Fruit fly (Drosophila melanogaster) whole organism, embryonic: ENCODE data around the gene Tim8.
A peak's percentile ranks its signal among the peaks of the same experiment; 100 is the strongest.

Experiments used
- Ada2b ChIP-seq: fragments of 200-800 bp; sonication (Bioruptor generic); IDR thresholded peaks from 2 replicates; pipeline ENCODE4 v1.3.6; 2022; ENCODE audit warnings: missing biosample characterization, missing genetic modification characterization
- Aef1 ChIP-seq: fragments of 200-800 bp; sonication (Bioruptor generic); IDR thresholded peaks from 3 replicates; pipeline ENCODE4 v1.3.6; 2022; ENCODE audit warnings: missing biosample characterization, missing genetic modification characterization
- Atf6 ChIP-seq: fragments of 200-800 bp; sonication (Bioruptor generic); IDR thresholded peaks from 2 replicates; pipeline ENCODE4 v1.3.6; 2022; ENCODE audit warnings: missing biosample characterization, missing genetic modification characterization
- Bteb2 ChIP-seq: fragments of 200-800 bp; sonication (Bioruptor generic); optimal IDR thresholded peaks from 2 replicates; lab custom pipeline; 2016; ENCODE audit warnings: missing biosample characterization, missing genetic modification characterization
- CG12071 ChIP-seq: fragments of 200-800 bp; sonication (Bioruptor generic); optimal IDR thresholded peaks from 3 replicates; lab custom pipeline; 2018; ENCODE audit warnings: missing biosample characterization, mild to moderate bottlenecking, missing genetic modification characterization
- CG12391 ChIP-seq: fragments of 200-800 bp; sonication (Bioruptor generic); optimal IDR thresholded peaks from 3 replicates; lab custom pipeline; 2018; ENCODE audit warnings: missing biosample characterization, mild to moderate bottlenecking, missing genetic modification characterization, moderate library complexity
- CG13424 ChIP-seq: fragments of 200-800 bp; sonication (Bioruptor generic); optimal IDR thresholded peaks from 2 replicates; lab custom pipeline; 2019; ENCODE audit warnings: missing biosample characterization, mild to moderate bottlenecking, missing genetic modification characterization, moderate library complexity
- CG13775 ChIP-seq: fragments of 200-800 bp; sonication (Bioruptor generic); optimal IDR thresholded peaks from 3 replicates; lab custom pipeline; 2017; ENCODE audit warnings: missing biosample characterization, mild to moderate bottlenecking, missing genetic modification characterization
- CG1529 ChIP-seq: fragments of 200-800 bp; sonication (Bioruptor generic); optimal IDR thresholded peaks from 3 replicates; lab custom pipeline; 2018; ENCODE audit warnings: missing biosample characterization, missing genetic modification characterization
- CG17361 ChIP-seq: fragments of 200-800 bp; sonication (Bioruptor generic); IDR thresholded peaks from 3 replicates; pipeline ENCODE4 v1.3.6; 2022; ENCODE audit warnings: missing biosample characterization, missing genetic modification characterization
- CG2678 ChIP-seq: fragments of 200-800 bp; sonication (Bioruptor generic); optimal IDR thresholded peaks from 3 replicates; lab custom pipeline; 2019; ENCODE audit warnings: missing biosample characterization, mild to moderate bottlenecking, missing genetic modification characterization, moderate library complexity
- CG2889 ChIP-seq: fragments of 200-800 bp; sonication (Bioruptor generic); IDR thresholded peaks from 3 replicates; pipeline ENCODE4 v1.3.6; 2022; ENCODE audit warnings: missing biosample characterization, missing genetic modification characterization
- CG33557 ChIP-seq: fragments of 200-800 bp; sonication (Bioruptor generic); optimal IDR thresholded peaks from 2 replicates; lab custom pipeline; 2019; ENCODE audit warnings: missing biosample characterization, mild to moderate bottlenecking, missing genetic modification characterization, moderate library complexity
- CG4424 ChIP-seq: fragments of 200-800 bp; sonication (Bioruptor generic); optimal IDR thresholded peaks from 3 replicates; lab custom pipeline; 2016; ENCODE audit warnings: missing biosample characterization, missing genetic modification characterization
- CG4854 ChIP-seq: fragments of 200-800 bp; sonication (Bioruptor generic); optimal IDR thresholded peaks from 2 replicates; lab custom pipeline; 2016; ENCODE audit warnings: missing biosample characterization, missing genetic modification characterization, inconsistent platforms
- CG7839 ChIP-seq: fragments of 200-800 bp; sonication (Bioruptor generic); optimal IDR thresholded peaks from 3 replicates; lab custom pipeline; 2018; ENCODE audit warnings: missing biosample characterization, mild to moderate bottlenecking, missing genetic modification characterization, moderate library complexity
- CG8944 ChIP-seq: fragments of 200-800 bp; sonication (Bioruptor generic); optimal IDR thresholded peaks from 3 replicates; lab custom pipeline; 2016; ENCODE audit warnings: missing biosample characterization, missing genetic modification characterization
- CG9932 ChIP-seq: fragments of 200-800 bp; sonication (Bioruptor generic); IDR thresholded peaks from 2 replicates; pipeline ENCODE4 v1.3.6; 2022; ENCODE audit warnings: missing biosample characterization, missing genetic modification characterization
- CoRest ChIP-seq: fragments of 200-800 bp; sonication (Bioruptor generic); optimal IDR thresholded peaks from 3 replicates; lab custom pipeline; 2018; ENCODE audit warnings: missing biosample characterization, mild to moderate bottlenecking, missing genetic modification characterization, moderate library complexity
- Dbx ChIP-seq: fragments of 200-800 bp; sonication (Bioruptor generic); IDR thresholded peaks from 3 replicates; pipeline ENCODE4 v1.3.6; 2022; ENCODE audit warnings: missing biosample characterization, missing genetic modification characterization
- Deaf1 ChIP-seq: fragments of 200-800 bp; optimal IDR thresholded peaks from 3 replicates; lab custom pipeline; 2019; ENCODE audit warnings: missing biosample characterization, mild to moderate bottlenecking, missing genetic modification characterization, moderate library complexity
- Dek ChIP-seq: fragments of 200-800 bp; sonication (Bioruptor generic); optimal IDR thresholded peaks from 3 replicates; lab custom pipeline; 2019; ENCODE audit warnings: missing biosample characterization, mild to moderate bottlenecking, missing genetic modification characterization, moderate library complexity
- Dll ChIP-seq: fragments of 200-800 bp; sonication (Bioruptor generic); IDR thresholded peaks from 4 replicates; pipeline ENCODE4 v1.3.6; 2022; ENCODE audit warnings: missing biosample characterization, missing genetic modification characterization; ENCODE audit not compliant: partially characterized antibody
- Drgx ChIP-seq: fragments of 200-800 bp; sonication (Bioruptor generic); IDR thresholded peaks from 2 replicates; pipeline ENCODE4 v1.3.6; 2022; ENCODE audit warnings: missing biosample characterization, missing genetic modification characterization
- Fer1 ChIP-seq: fragments of 200-800 bp; sonication (Bioruptor generic); optimal IDR thresholded peaks from 2 replicates; lab custom pipeline; 2017; ENCODE audit warnings: missing biosample characterization, mild to moderate bottlenecking, missing genetic modification characterization
- HHEX ChIP-seq: fragments of 200-800 bp; sonication (Bioruptor generic); optimal IDR thresholded peaks from 3 replicates; lab custom pipeline; 2017; ENCODE audit warnings: missing biosample characterization, mild to moderate bottlenecking, missing genetic modification characterization, missing genetic modification reagents
- Hr39 ChIP-seq: fragments of >200 bp; optimal IDR thresholded peaks from 2 replicates; lab custom pipeline; 2017
- MBD-R2 ChIP-seq: fragments of 200-800 bp; sonication (Bioruptor generic); IDR thresholded peaks from 2 replicates; pipeline ENCODE4 v1.3.6; 2022; ENCODE audit warnings: missing biosample characterization, missing genetic modification characterization
- NFAT ChIP-seq: fragments of 200-800 bp; sonication (Bioruptor generic); IDR thresholded peaks from 2 replicates; pipeline ENCODE4 v1.3.6; 2022; ENCODE audit warnings: missing biosample characterization, missing genetic modification characterization
- Pdp1 ChIP-seq, 2 experiments: fragments of 200-800 bp; sonication (Bioruptor generic); optimal IDR thresholded peaks; 3 replicates each; lab custom pipeline; 2016; ENCODE audit warnings: missing biosample characterization in 2 of 2, missing genetic modification characterization in 2 of 2, mild to moderate bottlenecking in 1 of 2, moderate library complexity in 1 of 2
- Rfx ChIP-seq: fragments of 200-800 bp; sonication (Bioruptor generic); IDR thresholded peaks from 2 replicates; pipeline ENCODE4 v1.3.6; 2022; ENCODE audit warnings: missing biosample characterization, missing genetic modification characterization
- amos ChIP-seq: fragments of 200-800 bp; sonication (Bioruptor generic); IDR thresholded peaks from 2 replicates; pipeline ENCODE4 v1.3.6; 2022; ENCODE audit warnings: missing biosample characterization, missing genetic modification characterization; ENCODE audit not compliant: partially characterized antibody
- ash1 ChIP-seq: fragments of 200-800 bp; sonication (Bioruptor generic); optimal IDR thresholded peaks from 2 replicates; lab custom pipeline; 2018; ENCODE audit warnings: missing biosample characterization, mild to moderate bottlenecking, missing genetic modification characterization
- bbx ChIP-seq: fragments of 200-800 bp; sonication (Bioruptor generic); IDR thresholded peaks from 2 replicates; pipeline ENCODE4 v1.3.6; 2022; ENCODE audit warnings: missing biosample characterization, missing genetic modification characterization; ENCODE audit not compliant: partially characterized antibody
- bowl ChIP-seq: fragments of 200-800 bp; sonication (Bioruptor generic); IDR thresholded peaks from 2 replicates; pipeline ENCODE4 v1.3.6; 2022; ENCODE audit warnings: missing biosample characterization, missing genetic modification characterization
- br ChIP-seq: fragments of >200 bp; optimal IDR thresholded peaks from 2 replicates; lab custom pipeline; 2017
- cato ChIP-seq: fragments of 200-800 bp; sonication (Bioruptor generic); optimal IDR thresholded peaks from 2 replicates; lab custom pipeline; 2016; ENCODE audit warnings: missing biosample characterization, missing genetic modification characterization, borderline replicate concordance
- chm ChIP-seq: fragments of 200-800 bp; sonication (Bioruptor generic); IDR thresholded peaks from 2 replicates; pipeline ENCODE4 v1.3.6; 2022; ENCODE audit warnings: missing biosample characterization, missing genetic modification characterization
- cwo ChIP-seq: fragments of 200-800 bp; sonication (Bioruptor generic); optimal IDR thresholded peaks from 3 replicates; lab custom pipeline; 2017; ENCODE audit warnings: missing biosample characterization, missing genetic modification characterization, mild to moderate bottlenecking, moderate library complexity, missing genetic modification reagents
- dpn ChIP-seq, 2 experiments: fragments of 200-800 bp; sonication (Bioruptor generic); optimal IDR thresholded peaks; 3 replicates each; lab custom pipeline; 2016; ENCODE audit warnings: missing biosample characterization in 2 of 2, missing genetic modification characterization in 2 of 2
- dysf ChIP-seq: fragments of 200-800 bp; sonication (Bioruptor generic); IDR thresholded peaks from 3 replicates; pipeline ENCODE4 v1.3.6; 2022; ENCODE audit warnings: missing biosample characterization, missing genetic modification characterization
- gce ChIP-seq: fragments of 200-800 bp; sonication (Bioruptor generic); IDR thresholded peaks from 3 replicates; pipeline ENCODE4 v1.3.6; 2022; ENCODE audit warnings: missing biosample characterization, missing genetic modification characterization
- gem ChIP-seq: fragments of 200-800 bp; sonication (Bioruptor generic); optimal IDR thresholded peaks from 2 replicates; lab custom pipeline; 2019; ENCODE audit warnings: missing biosample characterization, mild to moderate bottlenecking, missing genetic modification characterization, moderate library complexity
- ind ChIP-seq: fragments of 200-800 bp; sonication (Bioruptor generic); optimal IDR thresholded peaks from 3 replicates; lab custom pipeline; 2016; ENCODE audit warnings: missing biosample characterization, missing genetic modification characterization
- jumu ChIP-seq: fragments of 200-800 bp; sonication (Bioruptor generic); optimal IDR thresholded peaks from 3 replicates; lab custom pipeline; 2016; ENCODE audit warnings: missing biosample characterization, missing genetic modification characterization
- nau ChIP-seq: fragments of 200-800 bp; sonication (Bioruptor generic); optimal IDR thresholded peaks from 3 replicates; lab custom pipeline; 2017; ENCODE audit warnings: missing biosample characterization, mild to moderate bottlenecking, missing genetic modification characterization, missing genetic modification reagents
- row ChIP-seq: fragments of 200-800 bp; sonication (Bioruptor generic); IDR thresholded peaks from 3 replicates; pipeline ENCODE4 v1.3.6; 2022; ENCODE audit warnings: missing biosample characterization, missing genetic modification characterization
- salm ChIP-seq: fragments of 200-800 bp; sonication (Bioruptor generic); optimal IDR thresholded peaks from 2 replicates; lab custom pipeline; 2018; ENCODE audit warnings: missing biosample characterization, mild to moderate bottlenecking, missing genetic modification characterization
- stwl ChIP-seq: fragments of 200-800 bp; sonication (Bioruptor generic); optimal IDR thresholded peaks from 3 replicates; lab custom pipeline; 2018; ENCODE audit warnings: missing biosample characterization, mild to moderate bottlenecking, missing genetic modification characterization, moderate library complexity
- tin ChIP-seq: fragments of 200-800 bp; sonication (Bioruptor generic); optimal IDR thresholded peaks from 3 replicates; lab custom pipeline; 2016; ENCODE audit warnings: missing biosample characterization, missing genetic modification characterization
- vvl ChIP-seq: fragments of 200-800 bp; sonication (Bioruptor generic); IDR thresholded peaks from 2 replicates; pipeline ENCODE4 v1.3.6; 2022; ENCODE audit warnings: missing biosample characterization, missing genetic modification characterization

Tim8 gene

dm6 chrX:11348829-11349228 lies 19.4 kb upstream of the Tim8 start, which contains the start of gene CG1738 (continued):
- TF ChIP-seq HHEX (GFP tag; lab: Kevin White, UChicago) (no peak), CG8944 (GFP tag; lab: Kevin White, UChicago) (no peak), Deaf1 (tag; lab: Kevin White, UChicago) (no peak), stwl (tag; lab: Kevin White, UChicago) (peak; percentile 13), gem (tag; lab: Kevin White, UChicago) (peak; percentile 33), CG33557 (GFP tag; lab: Kevin White, UChicago) (no peak), CG2678 (tag; lab: Kevin White, UChicago) (peak; percentile 31), tin (no peak), CG13424 (tag; lab: Kevin White, UChicago) (peak; percentile 10), bbx (GFP tag; lab: Robert Waterston, UW) (no peak), CG2889 (no peak), CG12071 (GFP tag; lab: Kevin White, UChicago) (no peak), nau (GFP tag; lab: Kevin White, UChicago) (no peak), Ada2b (GFP tag; lab: Robert Waterston, UW) (0 out of 2 replicates have a peak, but pooled peaks have one; percentile 10), Fer1 (peak; percentile 18), bowl (no peak), Rfx (peak; percentile 56), cato (no peak), jumu (GFP tag; lab: Kevin White, UChicago) (no peak), br (no peak), ash1 (GFP tag; lab: Kevin White, UChicago) (no peak), row (GFP tag; lab: Robert Waterston, UW) (peak; percentile 83), amos (GFP tag; lab: Robert Waterston, UW) (peak; percentile 19; the same call in 1 of the 2 replicates), CoRest (tag; lab: Kevin White, UChicago) (peak; percentile 22), Drgx (GFP tag; lab: Robert Waterston, UW) (no peak), dpn (GFP tag; optimal IDR thresholded peaks at IDR 0.05; lab: Kevin White, UChicago) (peak; percentile 1 to 5), chm (GFP tag; lab: Robert Waterston, UW) (no peak), Bteb2 (GFP tag; lab: Kevin White, UChicago) (no peak), CG4424 (peak; percentile 20), Dbx (GFP tag; lab: Robert Waterston, UW) (0 out of 3 replicates have a peak, but pooled peaks have one; percentile 32), CG13775 (GFP tag; lab: Kevin White, UChicago) (no peak), gce (no peak), Aef1 (GFP tag; lab: Robert Waterston, UW) (no peak), cwo (GFP tag; lab: Kevin White, UChicago) (no peak), CG7839 (peak; percentile 29), NFAT (GFP tag; lab: Robert Waterston, UW) (peak; percentile 31; the same call in 1 of the 2 replicates), Dll (GFP tag; lab: Robert Waterston, UW) (no peak), salm (tag; lab: Kevin White, UChicago) (no peak), Dek (tag; lab: Kevin White, UChicago) (peak; percentile 19), MBD-R2 (GFP tag; lab: Robert Waterston, UW) (peak; percentile 60), dysf (GFP tag; lab: Robert Waterston, UW) (0 out of 3 replicates have a peak, but pooled peaks have one; percentile 45), CG17361 (GFP tag; lab: Robert Waterston, UW) (no peak), CG9932 (GFP tag; lab: Robert Waterston, UW) (peak; percentile 61), Hr39 (lab: Kevin White, UChicago) (no peak), Pdp1 (GFP tag; optimal IDR thresholded peaks at IDR 0.05; lab: Kevin White, UChicago) (peak in 1 of 2 experiments; percentile 90), vvl (GFP tag; lab: Robert Waterston, UW) (0 out of 2 replicates have a peak, but pooled peaks have one; percentile 8), CG12391 (peak; percentile 1), CG1529 (GFP tag; lab: Kevin White, UChicago) (no peak), CG4854 (GFP tag; lab: Kevin White, UChicago) (no peak), Atf6 (0 out of 2 replicates have a peak, but pooled peaks have one; percentile 18), ind (GFP tag; lab: Kevin White, UChicago) (peak; percentile 0)
